Worm (Caenorhabditis elegans): ENCODE measurements around the gene lon-1.

- TF ChIP-seq rbr-2 (tag; optimal IDR thresholded peaks at IDR 0.05) (no peak), nhr-25 (tag; optimal IDR thresholded peaks at IDR 0.05; ENCODE audit: borderline replicate concordance, insufficient read depth) (no peak), skn-1 (tag; optimal IDR thresholded peaks at IDR 0.05) (no peak), pqm-1 (tag; optimal IDR thresholded peaks at IDR 0.05) (no peak), nhr-28 (tag; optimal IDR thresholded peaks at IDR 0.05) (no peak), snpc-4 (tag; optimal IDR thresholded peaks at IDR 0.05) (no peak), unc-62 (GFP tag; optimal IDR thresholded peaks at IDR 0.05 in 1 of 2) (no peak), unc-62 (tag; optimal IDR thresholded peaks at IDR 0.05) (no peak), saeg-2 (GFP tag; IDR thresholded peaks at IDR 0.05) (no peak)
These were observed 4.6 kb downstream of the lon-1 start, which contains the start of the genes R02F2.6 and R02F2.5 for ce11 chrIII:5478824-5479368.

Data from whole organism, L4 larva.